Worm (Caenorhabditis elegans) whole organism, L4 larva: Measurements from ENCODE around the gene sup-37.

Experiments used
- ama-1 ChIP-seq: fragments of 150-350 bp; optimal IDR thresholded peaks from 2 replicates; lab custom pipeline; 2014; ENCODE audit warnings: inconsistent platforms, mixed read lengths
- attf-4 ChIP-seq: sonication (generic microtip); optimal IDR thresholded peaks from 3 replicates; lab custom pipeline; 2017; ENCODE audit warnings: missing biosample characterization, missing genetic modification characterization
- daf-12 ChIP-seq: fragments of 150-350 bp; optimal IDR thresholded peaks from 2 replicates; lab custom pipeline; 2014; ENCODE audit warnings: missing biosample characterization, missing genetic modification reagents, missing genetic modification characterization
- dpl-1 ChIP-seq: fragments of 150-350 bp; optimal IDR thresholded peaks from 2 replicates; lab custom pipeline; 2014; ENCODE audit warnings: missing biosample characterization, missing genetic modification reagents, missing genetic modification characterization
- nhr-10 ChIP-seq: fragments of 150-350 bp; optimal IDR thresholded peaks from 2 replicates; lab custom pipeline; 2014; ENCODE audit warnings: missing biosample characterization, missing genetic modification characterization
- nhr-76 ChIP-seq: fragments of 150-350 bp; optimal IDR thresholded peaks from 2 replicates; lab custom pipeline; 2014; ENCODE audit warnings: missing biosample characterization, missing genetic modification characterization

- TF ChIP-seq nhr-76 (tag; lab: Kevin White, UChicago) (no peak), ama-1 (lab: Kevin White, UChicago) (no peak), dpl-1 (GFP tag; lab: Kevin White, UChicago) (no peak), daf-12 (no peak), attf-4 (no peak), nhr-10 (tag; lab: Kevin White, UChicago) (no peak)
Measured at ce11 chrV:8771599-8771998, 14.7 kb upstream of the sup-37 start, which contains the start of gene srx-115.
